Fruit fly (Drosophila melanogaster): ENCODE data around the gene eIF4EHP.

- no peak for TF ChIP-seq CG6854 (GFP tag; optimal IDR thresholded peaks at IDR 0.05)
- no peak for TF ChIP-seq CG9932 (GFP tag; IDR thresholded peaks at IDR 0.05)
- no peak for TF ChIP-seq her (GFP tag; optimal IDR thresholded peaks at IDR 0.05)
- no peak for TF ChIP-seq CG7556 (GFP tag; optimal IDR thresholded peaks at IDR 0.05)
- TF ChIP-seq Dad (GFP tag; optimal IDR thresholded peaks at IDR 0.05) = no peak
- no peak for TF ChIP-seq Ravus (GFP tag; IDR thresholded peaks at IDR 0.05)
- no peak for TF ChIP-seq slbo (GFP tag; IDR thresholded peaks at IDR 0.05)
- TF ChIP-seq exex (tag; optimal IDR thresholded peaks at IDR 0.05) = no peak
- TF ChIP-seq Hr51 (GFP tag; optimal IDR thresholded peaks at IDR 0.05) = no peak
- no peak for TF ChIP-seq CG12942 (GFP tag; optimal IDR thresholded peaks at IDR 0.05)
Observed at dm6 chr3R:24021895-24022294, 86.9 kb downstream of the eIF4EHP start.
